Worm (Caenorhabditis elegans): ENCODE data around the gene ral-1.
A peak's percentile ranks its signal among the peaks of the same experiment; 100 is the strongest.

ce11 chrIII:3349061-3349460 is 38.0 kb downstream of the ral-1 start:
- TF ChIP-seq elt-1 (tag; optimal IDR thresholded peaks at IDR 0.05) (no peak), unc-62 (GFP tag; optimal IDR thresholded peaks at IDR 0.05) (no peak), nhr-25 (tag; optimal IDR thresholded peaks at IDR 0.05) (no peak), sma-3 (GFP tag; optimal IDR thresholded peaks at IDR 0.05) (no peak), mdl-1 (tag; optimal IDR thresholded peaks at IDR 0.05) (no peak), nhr-21 (tag; optimal IDR thresholded peaks at IDR 0.05) (peak; percentile 16), blmp-1 (tag; optimal IDR thresholded peaks at IDR 0.05; ENCODE audit: insufficient read depth) (no peak), ZK546.5 (tag; optimal IDR thresholded peaks at IDR 0.05) (no peak), ama-1 (optimal IDR thresholded peaks at IDR 0.05) (no peak), nhr-11 (tag; optimal IDR thresholded peaks at IDR 0.05) (no peak), lsy-2 (tag; optimal IDR thresholded peaks at IDR 0.05) (no peak)

All from whole organism, L2 larva.